Worm (Caenorhabditis elegans) whole organism, young adult: ENCODE measurements around the gene F47E1.1.
"Not testable (repeated sequence)": the region's sequence is repeated elsewhere in the genome, so short reads cannot be mapped to it uniquely, and the experiment has no call there.

Experiments
- sea-2 ChIP-seq: fragments of 200-800 bp; sonication (Bioruptor generic); IDR thresholded peaks from 2 replicates; pipeline ENCODE4 v1.3.6; 2022; ENCODE audit warnings: missing genetic modification characterization, missing compliant biosample characterization
- tlf-1 ChIP-seq: fragments of 200-800 bp; sonication (Bioruptor generic); optimal IDR thresholded peaks from 2 replicates; lab custom pipeline; 2018; ENCODE audit warnings: mild to moderate bottlenecking, missing genetic modification characterization, missing compliant biosample characterization

DNA sequence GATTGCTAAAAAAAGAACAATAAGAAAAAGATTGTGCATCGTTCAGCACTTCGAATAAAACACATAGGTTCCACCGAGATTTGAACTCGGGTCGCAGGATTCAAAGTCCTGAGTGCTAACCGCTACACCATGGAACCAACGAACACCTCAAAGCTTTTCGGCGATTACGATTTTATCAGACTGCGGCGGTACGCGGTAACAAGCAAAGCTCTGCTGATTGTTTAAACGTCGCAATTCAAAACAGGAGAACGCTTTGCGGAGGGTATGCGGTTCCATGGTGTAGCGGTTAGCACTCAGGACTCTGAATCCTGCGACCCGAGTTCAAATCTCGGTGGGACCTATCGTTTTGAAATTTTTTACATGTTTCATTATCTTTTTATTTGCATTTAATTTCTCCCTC, 13.6 kb downstream of the F47E1.1 start:
- not testable (repeated sequence) for TF ChIP-seq tlf-1 (GFP tag; lab: Kevin White, UChicago); sea-2 (GFP tag; lab: Robert Waterston, UW)
